Worm (Caenorhabditis elegans) whole organism, L4/young adult: ENCODE data around the gene K12G11.6.

Source experiments
- W03F9.2 ChIP-seq: fragments of 150-350 bp; optimal IDR thresholded peaks from 2 replicates; lab custom pipeline; 2014; ENCODE audit warnings: missing biosample characterization, missing genetic modification characterization
- him-1 ChIP-seq: sonication (generic microtip); optimal IDR thresholded peaks from 2 replicates; lab custom pipeline; 2016; ENCODE audit warnings: missing genotype, missing genetic modification reagents, missing genetic modification characterization, missing compliant biosample characterization

DNA sequence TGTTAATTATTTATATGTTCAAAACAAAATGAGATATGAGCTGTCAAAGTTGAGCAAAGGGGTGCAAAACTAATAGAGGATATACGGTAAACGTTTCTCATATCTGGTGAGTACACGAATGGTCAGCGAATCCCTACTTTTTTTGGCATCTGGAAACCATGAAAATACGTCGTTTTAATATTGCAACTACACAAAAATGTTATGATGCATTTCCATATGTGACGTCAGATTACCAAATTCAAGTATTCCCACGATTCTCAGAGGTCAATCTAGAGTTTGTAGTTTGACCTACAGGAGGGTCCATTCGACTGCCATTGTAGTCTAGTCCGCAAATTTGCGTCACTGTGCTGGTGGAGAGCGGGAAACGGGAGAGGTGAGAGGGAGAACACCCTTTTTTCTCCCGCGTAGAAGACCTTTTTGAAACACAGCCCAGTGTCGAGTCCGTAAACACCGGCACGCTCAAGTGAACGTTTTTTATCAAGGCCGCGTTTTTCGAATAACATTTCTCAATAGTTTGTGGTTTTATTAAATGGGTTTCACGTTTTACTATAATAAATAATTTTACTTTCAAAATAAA lies 2.3 kb downstream of the K12G11.6 start:
- TF ChIP-seq him-1 (tag; lab: Kevin White, UChicago) (no peak), W03F9.2 (tag; lab: Kevin White, UChicago) (no peak)
